Fruit fly (Drosophila melanogaster) whole organism, embryonic: ENCODE measurements around the gene CG3198.

Experiments
- Aef1 ChIP-seq: fragments of 200-800 bp; sonication (Bioruptor generic); IDR thresholded peaks from 3 replicates; pipeline ENCODE4 v1.3.6; 2022; ENCODE audit warnings: missing biosample characterization, missing genetic modification characterization
- CG11093 ChIP-seq: fragments of 200-800 bp; sonication (Bioruptor generic); IDR thresholded peaks from 3 replicates; pipeline ENCODE4 v1.3.6; 2022; ENCODE audit warnings: missing biosample characterization, missing genetic modification characterization
- CG12155 ChIP-seq: fragments of 200-800 bp; sonication (Bioruptor generic); optimal IDR thresholded peaks from 3 replicates; lab custom pipeline; 2016; ENCODE audit warnings: missing biosample characterization, missing genetic modification characterization
- CG14441 ChIP-seq: fragments of 200-800 bp; sonication (Bioruptor generic); IDR thresholded peaks from 2 replicates; pipeline ENCODE4 v1.3.6; 2022; ENCODE audit warnings: missing biosample characterization, missing genetic modification characterization
- CG15479 ChIP-seq: fragments of 200-800 bp; sonication (Bioruptor generic); optimal IDR thresholded peaks from 3 replicates; lab custom pipeline; 2019; ENCODE audit warnings: missing biosample characterization, mild to moderate bottlenecking, missing genetic modification characterization, moderate library complexity
- CG15514 ChIP-seq: fragments of 200-800 bp; sonication (Bioruptor generic); optimal IDR thresholded peaks from 3 replicates; lab custom pipeline; 2017; ENCODE audit warnings: missing biosample characterization, missing genetic modification characterization, mild to moderate bottlenecking, moderate library complexity, missing genetic modification reagents
- CG15601 ChIP-seq: fragments of 200-800 bp; sonication (Bioruptor generic); optimal IDR thresholded peaks from 3 replicates; lab custom pipeline; 2019; ENCODE audit warnings: missing biosample characterization, mild to moderate bottlenecking, missing genetic modification characterization, moderate library complexity
- CG1603 ChIP-seq: fragments of 200-800 bp; sonication (Bioruptor generic); optimal IDR thresholded peaks from 2 replicates; lab custom pipeline; 2019; ENCODE audit warnings: missing biosample characterization, mild to moderate bottlenecking, missing genetic modification characterization, moderate library complexity
- CG17612 ChIP-seq: fragments of 200-800 bp; sonication (Bioruptor generic); IDR thresholded peaks from 2 replicates; pipeline ENCODE4 v1.3.6; 2022; ENCODE audit warnings: missing biosample characterization, missing genetic modification characterization
- CG17802 ChIP-seq: fragments of 200-800 bp; sonication (Bioruptor generic); optimal IDR thresholded peaks from 2 replicates; lab custom pipeline; 2018; ENCODE audit warnings: missing biosample characterization, mild to moderate bottlenecking, missing genetic modification characterization, moderate library complexity
- CG18764 ChIP-seq: fragments of 200-800 bp; sonication (Bioruptor generic); optimal IDR thresholded peaks from 3 replicates; lab custom pipeline; 2016; ENCODE audit warnings: missing biosample characterization, missing genetic modification characterization
- CG2116 ChIP-seq: fragments of 200-800 bp; sonication (Bioruptor generic); optimal IDR thresholded peaks from 3 replicates; lab custom pipeline; 2018; ENCODE audit warnings: missing biosample characterization, mild to moderate bottlenecking, missing genetic modification characterization
- CG2120 ChIP-seq: fragments of 200-800 bp; sonication (Bioruptor generic); optimal IDR thresholded peaks from 3 replicates; lab custom pipeline; 2016; ENCODE audit warnings: missing biosample characterization, missing genetic modification characterization
- CG30403 ChIP-seq: fragments of 200-800 bp; sonication (Bioruptor generic); optimal IDR thresholded peaks from 3 replicates; lab custom pipeline; 2016; ENCODE audit warnings: missing biosample characterization, missing genetic modification characterization
- CG3163 ChIP-seq: fragments of 200-800 bp; sonication (Bioruptor generic); optimal IDR thresholded peaks from 3 replicates; lab custom pipeline; 2016; ENCODE audit warnings: missing biosample characterization, missing genetic modification characterization
- CG42726 ChIP-seq: fragments of 200-800 bp; sonication (Bioruptor generic); IDR thresholded peaks from 2 replicates; pipeline ENCODE4 v1.3.6; 2022; ENCODE audit warnings: missing biosample characterization, missing genetic modification characterization; ENCODE audit not compliant: partially characterized antibody
- CG4424 ChIP-seq: fragments of 200-800 bp; sonication (Bioruptor generic); optimal IDR thresholded peaks from 3 replicates; lab custom pipeline; 2016; ENCODE audit warnings: missing biosample characterization, missing genetic modification characterization
- CG8924 ChIP-seq: fragments of 200-800 bp; optimal IDR thresholded peaks from 3 replicates; lab custom pipeline; 2019; ENCODE audit warnings: missing biosample characterization, mild to moderate bottlenecking, missing genetic modification characterization, moderate library complexity
- CG9437 ChIP-seq: fragments of 200-800 bp; sonication (Bioruptor generic); optimal IDR thresholded peaks from 2 replicates; lab custom pipeline; 2018; ENCODE audit warnings: missing biosample characterization, mild to moderate bottlenecking, missing genetic modification characterization
- CTCF ChIP-seq: fragments of 200-800 bp; sonication (Bioruptor generic); optimal IDR thresholded peaks from 2 replicates; lab custom pipeline; 2017; ENCODE audit warnings: missing biosample characterization, mild to moderate bottlenecking, missing genetic modification characterization, moderate library complexity
- Dip2 ChIP-seq: fragments of 200-800 bp; sonication (Bioruptor generic); IDR thresholded peaks from 2 replicates; pipeline ENCODE4 v1.3.6; 2022; ENCODE audit warnings: missing biosample characterization, missing genetic modification characterization
- H15 ChIP-seq: fragments of 200-800 bp; sonication (Bioruptor generic); IDR thresholded peaks from 3 replicates; pipeline ENCODE4 v1.3.6; 2022; ENCODE audit warnings: missing biosample characterization, missing genetic modification characterization
- HmgZ ChIP-seq: fragments of 200-800 bp; sonication (Bioruptor generic); optimal IDR thresholded peaks from 2 replicates; lab custom pipeline; 2018; ENCODE audit warnings: missing biosample characterization, mild to moderate bottlenecking, missing genetic modification characterization
- MBD-R2 ChIP-seq: fragments of 200-800 bp; sonication (Bioruptor generic); IDR thresholded peaks from 2 replicates; pipeline ENCODE4 v1.3.6; 2022; ENCODE audit warnings: missing biosample characterization, missing genetic modification characterization
- MESR4 ChIP-seq: fragments of 200-800 bp; sonication (Bioruptor generic); optimal IDR thresholded peaks from 2 replicates; lab custom pipeline; 2018; ENCODE audit warnings: missing biosample characterization, mild to moderate bottlenecking, missing genetic modification characterization, moderate library complexity
- Max ChIP-seq: fragments of 200-800 bp; sonication (Bioruptor generic); optimal IDR thresholded peaks from 2 replicates; lab custom pipeline; 2016; ENCODE audit warnings: missing biosample characterization, mild to moderate bottlenecking, missing genetic modification characterization
- Myb ChIP-seq: fragments of 200-800 bp; sonication (Bioruptor generic); optimal IDR thresholded peaks from 2 replicates; lab custom pipeline; 2016; ENCODE audit warnings: missing biosample characterization, missing genetic modification characterization
- NFAT ChIP-seq: fragments of 200-800 bp; sonication (Bioruptor generic); IDR thresholded peaks from 2 replicates; pipeline ENCODE4 v1.3.6; 2022; ENCODE audit warnings: missing biosample characterization, missing genetic modification characterization
- Scr ChIP-seq: fragments of 200-800 bp; sonication (Bioruptor generic); IDR thresholded peaks from 2 replicates; pipeline ENCODE4 v1.3.6; 2022; ENCODE audit warnings: missing biosample characterization, missing genetic modification characterization; ENCODE audit not compliant: partially characterized antibody
- Sox102F ChIP-seq: fragments of 200-800 bp; sonication (Bioruptor generic); optimal IDR thresholded peaks from 2 replicates; lab custom pipeline; 2018; ENCODE audit warnings: missing biosample characterization, mild to moderate bottlenecking, missing genetic modification characterization, moderate library complexity
- bsh ChIP-seq, 2 experiments: fragments of 200-800 bp; sonication (Bioruptor generic); optimal IDR thresholded peaks; 2 replicates each; lab custom pipeline; 2017 to 2018; ENCODE audit warnings: mild to moderate bottlenecking in 2 of 2, missing biosample characterization in 2 of 2, missing genetic modification characterization in 2 of 2, moderate library complexity in 1 of 2
- cad ChIP-seq: fragments of >200 bp; optimal IDR thresholded peaks from 2 replicates; lab custom pipeline; 2017; ENCODE audit warnings: missing biosample characterization, missing genetic modification characterization
- dati ChIP-seq: fragments of 200-800 bp; sonication (Bioruptor generic); IDR thresholded peaks from 2 replicates; pipeline ENCODE4 v1.3.6; 2022; ENCODE audit warnings: missing biosample characterization, missing genetic modification characterization
- dimm ChIP-seq: fragments of 200-800 bp; sonication (Bioruptor generic); IDR thresholded peaks from 2 replicates; pipeline ENCODE4 v1.3.6; 2022; ENCODE audit warnings: missing biosample characterization, missing genetic modification characterization
- emc ChIP-seq: fragments of 200-800 bp; sonication (Bioruptor generic); optimal IDR thresholded peaks from 2 replicates; lab custom pipeline; 2016; ENCODE audit warnings: missing biosample characterization, missing genetic modification characterization
- exex ChIP-seq: fragments of 200-800 bp; sonication (Bioruptor generic); optimal IDR thresholded peaks from 4 replicates; lab custom pipeline; 2018; ENCODE audit warnings: missing biosample characterization, mild to moderate bottlenecking, missing genetic modification characterization, moderate library complexity
- gem ChIP-seq: fragments of 200-800 bp; sonication (Bioruptor generic); optimal IDR thresholded peaks from 2 replicates; lab custom pipeline; 2019; ENCODE audit warnings: missing biosample characterization, mild to moderate bottlenecking, missing genetic modification characterization, moderate library complexity
- gfzf ChIP-seq: fragments of 200-800 bp; sonication (Bioruptor generic); optimal IDR thresholded peaks from 2 replicates; lab custom pipeline; 2016; ENCODE audit warnings: missing biosample characterization, mild to moderate bottlenecking, missing genetic modification characterization, moderate library complexity
- odd ChIP-seq: fragments of 200-800 bp; sonication (Bioruptor generic); optimal IDR thresholded peaks from 2 replicates; lab custom pipeline; 2017; ENCODE audit warnings: missing biosample characterization, mild to moderate bottlenecking, missing genetic modification characterization
- onecut ChIP-seq: fragments of 200-800 bp; sonication (Bioruptor generic); IDR thresholded peaks from 2 replicates; pipeline ENCODE4 v1.3.6; 2022; ENCODE audit warnings: missing biosample characterization, missing genetic modification characterization
- pzg ChIP-seq: fragments of 200-800 bp; sonication (Bioruptor generic); optimal IDR thresholded peaks from 3 replicates; lab custom pipeline; 2018; ENCODE audit warnings: missing biosample characterization, mild to moderate bottlenecking, missing genetic modification characterization, moderate library complexity
- rib ChIP-seq: fragments of 200-800 bp; sonication (Bioruptor generic); IDR thresholded peaks from 2 replicates; pipeline ENCODE4 v1.3.6; 2022; ENCODE audit warnings: missing biosample characterization, missing genetic modification characterization
- row ChIP-seq: fragments of 200-800 bp; sonication (Bioruptor generic); IDR thresholded peaks from 3 replicates; pipeline ENCODE4 v1.3.6; 2022; ENCODE audit warnings: missing biosample characterization, missing genetic modification characterization
- sd ChIP-seq: fragments of 200-800 bp; sonication (Bioruptor generic); optimal IDR thresholded peaks from 3 replicates; lab custom pipeline; 2018; ENCODE audit warnings: missing biosample characterization, mild to moderate bottlenecking, missing genetic modification characterization, moderate library complexity
- slbo ChIP-seq: fragments of 200-800 bp; sonication (Bioruptor generic); IDR thresholded peaks from 2 replicates; pipeline ENCODE4 v1.3.6; 2022; ENCODE audit warnings: missing biosample characterization, missing genetic modification characterization
- sob ChIP-seq: fragments of 200-800 bp; sonication (Bioruptor generic); IDR thresholded peaks from 2 replicates; pipeline ENCODE4 v1.3.6; 2022; ENCODE audit warnings: missing biosample characterization, missing genetic modification characterization
- sqz ChIP-seq: fragments of 200-800 bp; sonication (Bioruptor generic); optimal IDR thresholded peaks from 3 replicates; lab custom pipeline; 2018; ENCODE audit warnings: missing biosample characterization, mild to moderate bottlenecking, missing genetic modification characterization
- stc ChIP-seq: fragments of 200-800 bp; sonication (Bioruptor generic); IDR thresholded peaks from 2 replicates; pipeline ENCODE4 v1.3.6; 2022; ENCODE audit warnings: missing biosample characterization, missing genetic modification characterization
- stwl ChIP-seq: fragments of 200-800 bp; sonication (Bioruptor generic); optimal IDR thresholded peaks from 3 replicates; lab custom pipeline; 2018; ENCODE audit warnings: missing biosample characterization, mild to moderate bottlenecking, missing genetic modification characterization, moderate library complexity
- vnd ChIP-seq: fragments of 200-800 bp; sonication (Bioruptor generic); IDR thresholded peaks from 3 replicates; pipeline ENCODE4 v1.3.6; 2022; ENCODE audit warnings: missing biosample characterization, missing genetic modification characterization; ENCODE audit not compliant: partially characterized antibody
- vvl ChIP-seq: fragments of 200-800 bp; sonication (Bioruptor generic); IDR thresholded peaks from 2 replicates; pipeline ENCODE4 v1.3.6; 2022; ENCODE audit warnings: missing biosample characterization, missing genetic modification characterization

CG3198 gene

DNA sequence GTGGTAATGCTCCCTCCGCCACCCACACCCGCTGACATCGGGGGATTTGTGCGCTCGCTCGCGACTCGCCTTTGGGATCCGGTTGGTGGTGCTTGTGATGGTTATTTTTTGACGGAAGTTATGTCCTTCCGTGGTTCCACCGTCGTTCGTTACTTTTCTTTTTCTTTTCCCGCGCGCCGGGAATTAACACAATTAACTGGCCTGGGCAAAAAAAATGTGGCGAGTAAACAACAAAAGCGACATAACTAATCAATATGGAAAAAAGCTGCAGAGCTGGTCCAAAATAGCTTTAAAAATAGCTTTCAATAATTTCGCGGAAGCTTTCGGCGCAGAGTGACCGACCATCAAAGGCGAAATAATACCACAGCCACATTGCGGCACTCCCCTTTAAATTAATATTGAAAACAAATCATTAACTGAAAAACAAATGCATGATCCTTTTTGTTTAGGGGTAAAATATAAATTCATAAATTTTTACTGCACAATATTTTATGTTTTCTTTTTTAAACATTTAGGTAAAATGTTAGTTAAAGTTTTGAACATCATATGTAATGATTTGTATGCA is 24.6 kb upstream of the CG3198 start, which contains the start of gene CG14440 (continued):
- peak; percentile 45 for TF ChIP-seq HmgZ (tag; lab: Kevin White, UChicago)
- no peak for TF ChIP-seq dati (GFP tag; lab: Robert Waterston, UW)
- TF ChIP-seq H15 (GFP tag; lab: Robert Waterston, UW): no peak
- TF ChIP-seq MESR4 (GFP tag; lab: Kevin White, UChicago): peak; percentile 50
- no peak for TF ChIP-seq CG17612
- TF ChIP-seq CTCF (GFP tag; lab: Kevin White, UChicago): peak; percentile 81
- TF ChIP-seq CG2120 (GFP tag; lab: Kevin White, UChicago): no peak
- no peak for TF ChIP-seq CG11093 (GFP tag; lab: Robert Waterston, UW)
- no peak for TF ChIP-seq Max (GFP tag; lab: Kevin White, UChicago)
- TF ChIP-seq CG17802: no peak
- TF ChIP-seq sqz: peak; percentile 67
- no peak for TF ChIP-seq Sox102F (GFP tag; lab: Kevin White, UChicago)
- TF ChIP-seq emc (GFP tag; lab: Kevin White, UChicago): no peak
- no peak for TF ChIP-seq Aef1 (GFP tag; lab: Robert Waterston, UW)
- no peak for TF ChIP-seq CG8924 (tag; lab: Kevin White, UChicago)
- TF ChIP-seq CG1603 (tag; lab: Kevin White, UChicago): peak; percentile 8
- TF ChIP-seq pzg (GFP tag; lab: Kevin White, UChicago): peak; percentile 39
- TF ChIP-seq CG42726 (GFP tag; lab: Robert Waterston, UW): no peak
- peak; percentile 8; the same call in 1 of the 2 replicates for TF ChIP-seq NFAT (GFP tag; lab: Robert Waterston, UW)
- TF ChIP-seq CG14441 (GFP tag; lab: Robert Waterston, UW): 0 out of 2 replicates have a peak, but pooled peaks have one; percentile 19
- TF ChIP-seq CG9437 (GFP tag; lab: Kevin White, UChicago): no peak
- TF ChIP-seq row (GFP tag; lab: Robert Waterston, UW): peak; percentile 71
- no peak for TF ChIP-seq odd (GFP tag; lab: Kevin White, UChicago)
- TF ChIP-seq stwl: peak; percentile 28
- no peak for TF ChIP-seq gem (tag; lab: Kevin White, UChicago)
- TF ChIP-seq CG18764 (GFP tag; lab: Kevin White, UChicago): no peak
- peak; percentile 30 for TF ChIP-seq CG15601 (tag; lab: Kevin White, UChicago)
- no peak for TF ChIP-seq vnd (GFP tag; lab: Robert Waterston, UW)
- TF ChIP-seq bsh (GFP tag; optimal IDR thresholded peaks at IDR 0.05; lab: Kevin White, UChicago): peak in 1 of 2 experiments; percentile 7
- no peak for TF ChIP-seq CG15479 (GFP tag; lab: Kevin White, UChicago)
- TF ChIP-seq Dip2 (GFP tag; lab: Robert Waterston, UW): no peak
- peak; percentile 71 for TF ChIP-seq gfzf (GFP tag; lab: Kevin White, UChicago)
- TF ChIP-seq Scr (GFP tag; lab: Robert Waterston, UW): no peak
- no peak for TF ChIP-seq dimm
- peak; percentile 45 for TF ChIP-seq exex
- TF ChIP-seq CG15514 (GFP tag; lab: Kevin White, UChicago): peak; percentile 37
- TF ChIP-seq rib: no peak
- TF ChIP-seq MBD-R2: peak; percentile 39
- TF ChIP-seq slbo: no peak
- TF ChIP-seq stc: no peak
- 0 out of 2 replicates have a peak, but pooled peaks have one; percentile 39 for TF ChIP-seq vvl (GFP tag; lab: Robert Waterston, UW)
- no peak for TF ChIP-seq CG4424 (GFP tag; lab: Kevin White, UChicago)
- TF ChIP-seq onecut: peak; percentile 90
- no peak for TF ChIP-seq CG30403 (GFP tag; lab: Kevin White, UChicago)
- no peak for TF ChIP-seq cad (GFP tag; lab: Kevin White, UChicago)
- peak; percentile 15 for TF ChIP-seq Myb
- TF ChIP-seq sob (GFP tag; lab: Robert Waterston, UW): peak; percentile 18; the same call in 1 of the 2 replicates
- TF ChIP-seq CG3163 (GFP tag; lab: Kevin White, UChicago): no peak
- peak; percentile 81 for TF ChIP-seq CG12155 (GFP tag; lab: Kevin White, UChicago)
- peak; percentile 37 for TF ChIP-seq sd (tag; lab: Kevin White, UChicago)
- peak; percentile 24 for TF ChIP-seq CG2116
